Worm (Caenorhabditis elegans) whole organism, mixed stage, embryonic: ENCODE results near the gene F21A3.11.
A peak's percentile ranks its signal among the peaks of the same experiment; 100 is the strongest.

Source experiments
- M03D4.4 ChIP-seq: sonication (generic microtip); optimal IDR thresholded peaks from 2 replicates; lab custom pipeline; 2017; ENCODE audit warnings: mild to moderate bottlenecking, missing genetic modification characterization, missing compliant biosample characterization
- bed-3 ChIP-seq: fragments of 200-800 bp; sonication (Bioruptor generic); optimal IDR thresholded peaks from 3 replicates; lab custom pipeline; 2018; ENCODE audit warnings: mild to moderate bottlenecking, missing genetic modification characterization, moderate library complexity, missing compliant biosample characterization
- blmp-1 ChIP-seq: fragments of 150-350 bp; optimal IDR thresholded peaks from 2 replicates; lab custom pipeline; 2014; ENCODE audit warnings: missing biosample characterization, missing genetic modification characterization
- ceh-39 ChIP-seq: fragments of 150-350 bp; optimal IDR thresholded peaks from 2 replicates; lab custom pipeline; 2014; ENCODE audit warnings: missing biosample characterization, missing genetic modification characterization
- ceh-43 ChIP-seq: fragments of 200-800 bp; sonication (Bioruptor generic); optimal IDR thresholded peaks from 2 replicates; lab custom pipeline; 2018; ENCODE audit warnings: mild to moderate bottlenecking, missing genetic modification characterization, moderate library complexity, missing compliant biosample characterization
- ceh-83 ChIP-seq: fragments of 200-800 bp; sonication (Bioruptor generic); optimal IDR thresholded peaks from 2 replicates; lab custom pipeline; 2018; ENCODE audit warnings: mild to moderate bottlenecking, missing genetic modification characterization, missing compliant biosample characterization
- ces-1 ChIP-seq: fragments of 150-350 bp; optimal IDR thresholded peaks from 2 replicates; lab custom pipeline; 2014; ENCODE audit warnings: missing biosample characterization, missing genetic modification reagents, missing genetic modification characterization
- elt-1 ChIP-seq: sonication (generic microtip); optimal IDR thresholded peaks from 2 replicates; lab custom pipeline; 2017; ENCODE audit warnings: missing genetic modification characterization, mild to moderate bottlenecking, missing compliant biosample characterization, antibody characterized with exemption, moderate library complexity, borderline replicate concordance; ENCODE audit not compliant: insufficient read depth
- elt-3 ChIP-seq: fragments of 150-350 bp; optimal IDR thresholded peaks from 2 replicates; lab custom pipeline; 2014; ENCODE audit warnings: missing biosample characterization, missing genetic modification characterization
- ham-2 ChIP-seq: fragments of 200-800 bp; sonication (Bioruptor generic); optimal IDR thresholded peaks from 2 replicates; lab custom pipeline; 2018; ENCODE audit warnings: mild to moderate bottlenecking, missing genetic modification characterization, missing compliant biosample characterization
- lin-13 ChIP-seq: fragments of 150-350 bp; optimal IDR thresholded peaks from 2 replicates; lab custom pipeline; 2014; ENCODE audit warnings: missing biosample characterization, missing genetic modification characterization
- lin-32 ChIP-seq: fragments of 200-800 bp; sonication (Bioruptor generic); optimal IDR thresholded peaks from 2 replicates; lab custom pipeline; 2018; ENCODE audit warnings: mild to moderate bottlenecking, missing genetic modification characterization, missing compliant biosample characterization
- lsy-2 ChIP-seq: fragments of 150-350 bp; optimal IDR thresholded peaks from 2 replicates; lab custom pipeline; 2014; ENCODE audit warnings: missing biosample characterization, missing genetic modification characterization
- mab-5 ChIP-seq: fragments of 150-350 bp; optimal IDR thresholded peaks from 2 replicates; lab custom pipeline; 2014; ENCODE audit warnings: missing biosample characterization, missing genetic modification characterization
- mep-1 ChIP-seq: fragments of 150-350 bp; optimal IDR thresholded peaks from 2 replicates; lab custom pipeline; 2017; ENCODE audit warnings: missing biosample characterization, missing genetic modification reagents, missing genetic modification characterization, inconsistent platforms
- mls-2 ChIP-seq: sonication (generic microtip); optimal IDR thresholded peaks from 2 replicates; lab custom pipeline; 2016; ENCODE audit warnings: mild to moderate bottlenecking, missing genetic modification characterization, moderate library complexity, missing compliant biosample characterization
- nhr-12 ChIP-seq: fragments of 150-350 bp; optimal IDR thresholded peaks from 2 replicates; lab custom pipeline; 2014; ENCODE audit warnings: missing biosample characterization, missing genetic modification characterization
- nhr-2 ChIP-seq: fragments of 150-350 bp; optimal IDR thresholded peaks from 2 replicates; lab custom pipeline; 2014; ENCODE audit warnings: missing biosample characterization, missing genetic modification characterization
- nhr-237 ChIP-seq: fragments of 150-350 bp; optimal IDR thresholded peaks from 2 replicates; lab custom pipeline; 2014; ENCODE audit warnings: missing biosample characterization, missing genetic modification characterization
- nhr-28 ChIP-seq: fragments of 150-350 bp; optimal IDR thresholded peaks from 2 replicates; lab custom pipeline; 2014; ENCODE audit warnings: missing biosample characterization, missing genetic modification characterization
- nhr-76 ChIP-seq: sonication (generic microtip); optimal IDR thresholded peaks from 2 replicates; lab custom pipeline; 2017; ENCODE audit warnings: missing biosample characterization, missing genetic modification characterization
- pha-4 ChIP-seq: fragments of 150-350 bp; optimal IDR thresholded peaks from 2 replicates; lab custom pipeline; 2018; ENCODE audit warnings: missing biosample characterization, missing genetic modification reagents, missing genetic modification characterization
- sem-2 ChIP-seq: fragments of 200-800 bp; sonication (Bioruptor generic); optimal IDR thresholded peaks from 2 replicates; lab custom pipeline; 2018; ENCODE audit warnings: mild to moderate bottlenecking, missing genetic modification characterization, missing compliant biosample characterization
- snpc-4 ChIP-seq: fragments of 150-350 bp; optimal IDR thresholded peaks from 2 replicates; lab custom pipeline; 2014; ENCODE audit warnings: missing biosample characterization, missing genetic modification characterization
- sptf-1 ChIP-seq: sonication (generic microtip); optimal IDR thresholded peaks from 2 replicates; lab custom pipeline; 2017; ENCODE audit warnings: mild to moderate bottlenecking, missing genetic modification characterization, moderate library complexity, missing compliant biosample characterization
- tbx-8 ChIP-seq: fragments of 200-800 bp; sonication (Bioruptor generic); optimal IDR thresholded peaks from 2 replicates; lab custom pipeline; 2018; ENCODE audit warnings: mild to moderate bottlenecking, missing genetic modification characterization, moderate library complexity, missing compliant biosample characterization
- unc-120 ChIP-seq: sonication (generic microtip); optimal IDR thresholded peaks from 2 replicates; lab custom pipeline; 2017; ENCODE audit warnings: missing genetic modification characterization, missing compliant biosample characterization; ENCODE audit not compliant: poor library complexity, severe bottlenecking
- unc-62 ChIP-seq: fragments of 150-350 bp; optimal IDR thresholded peaks from 2 replicates; lab custom pipeline; 2014; ENCODE audit warnings: missing biosample characterization, missing genetic modification reagents, missing genetic modification characterization
- zip-8 ChIP-seq: fragments of 150-350 bp; optimal IDR thresholded peaks from 2 replicates; lab custom pipeline; 2014; ENCODE audit warnings: missing biosample characterization, missing genetic modification characterization
- ztf-11 ChIP-seq: fragments of 150-350 bp; optimal IDR thresholded peaks from 2 replicates; lab custom pipeline; 2014; ENCODE audit warnings: missing biosample characterization, missing genetic modification characterization

The F21A3.11 gene

DNA sequence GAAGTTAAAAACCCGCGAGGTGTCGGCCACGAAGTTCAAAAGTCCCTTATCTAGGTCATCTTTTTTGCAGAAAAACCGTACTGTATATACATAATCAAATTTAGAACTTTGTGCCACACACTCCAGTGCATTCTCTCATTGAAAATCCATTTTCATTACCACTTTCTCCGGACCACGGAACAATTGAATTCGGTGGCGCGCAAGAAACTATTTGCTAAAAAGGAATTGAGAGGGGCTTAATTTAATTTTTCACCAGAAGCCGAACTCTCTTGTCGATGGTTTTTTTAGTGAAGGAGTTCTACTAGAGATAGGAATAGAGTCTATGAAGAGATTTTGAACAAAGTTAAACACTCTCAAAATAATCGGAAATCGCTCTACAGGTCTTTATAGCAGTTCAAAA lies 13.2 kb downstream of the F21A3.11 start:
- TF ChIP-seq ham-2 (GFP tag; lab: Kevin White, UChicago) (no peak), elt-3 (tag; lab: Kevin White, UChicago) (no peak), ztf-11 (tag; lab: Kevin White, UChicago) (no peak), pha-4 (tag; lab: Kevin White, UChicago) (no peak), nhr-2 (tag; lab: Kevin White, UChicago) (no peak), zip-8 (tag; lab: Kevin White, UChicago) (no peak), ces-1 (GFP tag; lab: Kevin White, UChicago) (peak; percentile 53), sem-2 (GFP tag; lab: Kevin White, UChicago) (no peak), unc-62 (GFP tag; lab: Kevin White, UChicago) (no peak)

DNA sequence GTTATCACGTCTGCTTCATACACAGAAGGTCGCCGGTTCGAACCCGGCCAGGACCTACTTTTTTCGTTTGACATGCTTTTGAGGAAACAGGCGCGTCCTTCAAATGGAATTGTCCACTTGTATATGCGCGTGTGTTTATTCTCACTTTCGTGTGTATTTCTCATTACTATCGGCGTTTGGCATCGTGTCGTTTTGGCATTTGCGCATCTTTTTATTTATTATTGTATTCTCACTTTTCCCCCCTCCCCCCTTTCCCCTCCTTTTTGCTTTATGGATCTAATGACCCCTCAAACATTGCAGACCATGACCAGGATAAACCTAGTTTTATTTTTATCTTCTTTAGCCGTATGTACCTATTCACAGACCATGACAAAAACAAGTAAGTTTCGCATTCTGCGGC lies 15.6 kb downstream of the F21A3.11 start, which contains the start of gene F21A3.3:
Gene F21A3.3 (plus strand): TSS at position 301 of the 400 bp plus-strand sequence.
- no peak for TF ChIP-seq lsy-2 (tag; lab: Kevin White, UChicago)
- TF ChIP-seq ham-2 (GFP tag; lab: Kevin White, UChicago), result no peak
- no peak for TF ChIP-seq snpc-4 (tag; lab: Kevin White, UChicago)
- TF ChIP-seq unc-120 (tag; lab: Kevin White, UChicago), result no peak
- TF ChIP-seq nhr-28 (tag; lab: Kevin White, UChicago), result no peak
- TF ChIP-seq nhr-237 (tag; lab: Kevin White, UChicago), result no peak
- TF ChIP-seq elt-1 (tag; lab: Kevin White, UChicago), result no peak
- TF ChIP-seq ceh-83 (GFP tag; lab: Kevin White, UChicago), result no peak
- TF ChIP-seq zip-8 (tag; lab: Kevin White, UChicago), result no peak
- TF ChIP-seq mep-1 (tag; lab: Kevin White, UChicago), result no peak

DNA sequence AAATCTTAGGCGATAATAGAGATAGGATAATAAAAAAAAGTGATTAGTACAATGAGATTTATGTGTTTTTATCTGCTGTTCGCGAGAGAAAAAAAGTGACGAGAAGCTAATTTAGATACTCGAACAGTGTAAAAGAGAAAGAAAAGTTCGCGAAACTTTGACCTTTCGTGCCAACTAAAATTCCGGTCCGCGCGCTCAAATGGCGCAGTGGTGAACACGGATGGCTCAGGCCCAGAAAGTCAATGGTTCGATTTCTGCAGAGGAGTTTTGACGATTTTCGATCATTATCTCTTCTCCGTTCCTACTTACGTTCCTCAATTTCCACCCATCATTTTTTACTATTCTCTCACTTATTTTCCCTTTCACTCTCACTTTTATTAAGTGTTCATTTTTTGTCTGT lies 16.5 kb downstream of the F21A3.11 start:
- TF ChIP-seq sptf-1 (tag; lab: Kevin White, UChicago), result no peak
- TF ChIP-seq lin-13, result no peak
- TF ChIP-seq ceh-83 (GFP tag; lab: Kevin White, UChicago), result no peak
- no peak for TF ChIP-seq ceh-43 (GFP tag; lab: Kevin White, UChicago)
- TF ChIP-seq nhr-28 (tag; lab: Kevin White, UChicago), result no peak
- no peak for TF ChIP-seq zip-8 (tag; lab: Kevin White, UChicago)
- TF ChIP-seq bed-3 (GFP tag; lab: Kevin White, UChicago), result no peak
- TF ChIP-seq snpc-4 (tag; lab: Kevin White, UChicago), result no peak
- TF ChIP-seq nhr-76, result no peak
- TF ChIP-seq ztf-11 (tag; lab: Kevin White, UChicago), result no peak
- TF ChIP-seq mab-5 (tag; lab: Kevin White, UChicago), result no peak
- TF ChIP-seq tbx-8, result no peak
- TF ChIP-seq mls-2 (tag; lab: Kevin White, UChicago), result no peak
- TF ChIP-seq elt-1 (tag; lab: Kevin White, UChicago), result no peak
- TF ChIP-seq ham-2 (GFP tag; lab: Kevin White, UChicago), result no peak
- TF ChIP-seq ceh-39 (tag; lab: Kevin White, UChicago), result no peak
- no peak for TF ChIP-seq M03D4.4
- TF ChIP-seq nhr-2 (tag; lab: Kevin White, UChicago), result no peak
- TF ChIP-seq lin-32 (GFP tag; lab: Kevin White, UChicago), result no peak
- no peak for TF ChIP-seq blmp-1 (tag; lab: Kevin White, UChicago)

DNA sequence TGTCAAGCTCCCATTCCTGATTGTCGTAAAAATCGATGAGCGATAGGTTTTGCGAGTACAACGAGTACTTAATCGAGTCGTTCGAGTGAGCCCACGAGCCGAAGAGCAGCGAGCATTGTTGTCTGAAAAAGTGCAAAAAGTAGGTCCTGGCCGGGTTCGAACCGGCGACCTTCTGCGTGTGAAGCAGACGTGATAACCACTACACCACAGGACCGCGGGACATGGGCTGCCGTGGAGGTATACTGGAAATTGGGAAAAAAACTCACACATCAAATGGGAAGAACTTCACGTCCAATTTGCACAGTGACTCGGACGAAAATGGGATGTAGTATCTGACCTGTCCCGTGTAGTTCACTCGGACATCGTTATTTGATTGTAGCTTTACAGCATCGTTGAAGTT lies 17.6 kb downstream of the F21A3.11 start:
- TF ChIP-seq ceh-43 (GFP tag; lab: Kevin White, UChicago) (no peak), mab-5 (tag; lab: Kevin White, UChicago) (no peak), lin-32 (GFP tag; lab: Kevin White, UChicago) (no peak), unc-120 (tag; lab: Kevin White, UChicago) (no peak), elt-3 (tag; lab: Kevin White, UChicago) (no peak), pha-4 (tag; lab: Kevin White, UChicago) (no peak), nhr-28 (tag; lab: Kevin White, UChicago) (no peak), nhr-12 (tag; lab: Kevin White, UChicago) (no peak), ham-2 (GFP tag; lab: Kevin White, UChicago) (no peak), snpc-4 (tag; lab: Kevin White, UChicago) (no peak), nhr-237 (tag; lab: Kevin White, UChicago) (no peak), sptf-1 (tag; lab: Kevin White, UChicago) (no peak)
